Fruit fly (Drosophila melanogaster) ovary, adult (tissue): Measurements from ENCODE around the gene CG42331.

ENCODE experiments used
- CG17801 ChIP-seq: fragments of 200-800 bp; optimal IDR thresholded peaks from 2 replicates; lab custom pipeline; 2019; ENCODE audit warnings: missing biosample characterization, mild to moderate bottlenecking, missing genetic modification characterization, moderate library complexity; ENCODE audit not compliant: partially characterized antibody

The CG42331 gene

DNA sequence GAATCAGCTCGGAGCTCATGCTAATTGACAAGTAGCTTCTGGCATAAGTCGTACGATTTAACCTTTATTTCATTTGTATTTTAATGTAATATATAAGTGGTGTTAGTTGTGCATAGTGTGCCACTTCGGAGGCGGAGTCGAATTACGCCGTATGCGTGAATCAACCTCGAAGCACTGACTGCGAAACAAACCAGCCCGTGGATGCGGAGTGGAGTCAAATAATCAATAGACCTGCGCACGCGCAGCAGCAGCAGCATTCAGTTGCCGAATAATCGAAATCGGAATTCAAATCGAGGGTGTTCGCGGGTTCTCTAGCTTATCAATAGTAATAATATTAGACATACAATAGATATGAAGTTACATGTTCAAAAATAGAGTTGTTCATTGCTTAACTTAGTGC lies 56.3 kb downstream of the CG42331 start, which contains the start of gene RabX4:
RabX4 (minus strand) TSS at position 176 of the 400 bp plus-strand sequence.
- no peak for TF ChIP-seq CG17801

DNA sequence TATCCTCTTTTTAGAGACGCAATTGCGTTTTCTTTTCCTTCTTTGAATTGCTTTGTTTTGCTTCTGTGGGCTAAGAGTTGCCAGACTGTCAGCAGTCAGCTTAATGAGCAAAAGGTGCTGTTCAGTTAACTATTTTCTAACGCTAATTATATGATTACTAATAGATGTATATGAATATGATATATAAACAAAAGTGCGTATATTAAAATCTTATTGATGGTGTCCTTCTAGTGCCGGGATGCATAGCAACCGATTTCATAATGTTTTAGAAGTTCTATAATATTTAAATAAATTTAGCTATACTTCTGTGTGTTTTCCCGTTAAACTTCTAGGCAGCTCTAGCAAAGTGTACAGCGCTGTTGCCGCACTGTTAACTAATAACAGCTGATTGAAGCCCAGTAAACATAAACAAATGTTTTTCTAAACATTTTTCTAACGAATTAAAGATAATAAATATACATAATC lies 57.9 kb downstream of the CG42331 start, which contains the start of the genes Kaz and CG43273:
Kaz (minus strand) TSS at position 73 of the 465 bp plus-strand sequence.
CG43273 (plus strand) TSS at position 415 of the 465 bp plus-strand sequence.
- peak; percentile 60 for TF ChIP-seq CG17801

DNA sequence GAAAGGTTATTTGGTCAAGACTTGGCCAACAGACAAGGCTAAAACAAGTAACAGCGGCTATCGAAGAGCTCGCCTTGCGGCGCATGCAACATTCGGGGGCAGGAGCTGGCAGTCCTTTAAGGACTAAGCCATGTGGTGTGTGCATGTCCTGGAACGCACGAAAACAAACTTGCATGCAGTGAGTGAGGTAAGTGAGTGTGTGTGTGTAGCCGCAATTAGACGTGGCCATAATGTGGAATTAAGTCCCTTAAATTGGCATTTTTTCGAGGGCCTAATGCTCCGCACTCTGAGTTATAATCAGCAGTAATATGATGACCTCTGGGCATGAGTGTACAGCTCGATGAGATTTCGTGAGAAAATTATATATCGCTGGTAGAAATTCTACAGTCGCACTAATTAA lies 61.7 kb downstream of the CG42331 start, which contains the start of gene sosie:
sosie (plus strand) TSS at position 301 of the 400 bp plus-strand sequence.
- TF ChIP-seq CG17801: no peak
